Fruit fly (Drosophila melanogaster) S2 (cell line): Measurements from ENCODE around the gene CG17121.

Experiments used
- CG8478 ChIP-seq: fragments of >200 bp; optimal IDR thresholded peaks from 2 replicates; lab custom pipeline; 2018
- CTCF ChIP-seq, 2 experiments: fragments of >200 bp; optimal IDR thresholded peaks; 2 replicates each; lab custom pipeline; 2018

DNA sequence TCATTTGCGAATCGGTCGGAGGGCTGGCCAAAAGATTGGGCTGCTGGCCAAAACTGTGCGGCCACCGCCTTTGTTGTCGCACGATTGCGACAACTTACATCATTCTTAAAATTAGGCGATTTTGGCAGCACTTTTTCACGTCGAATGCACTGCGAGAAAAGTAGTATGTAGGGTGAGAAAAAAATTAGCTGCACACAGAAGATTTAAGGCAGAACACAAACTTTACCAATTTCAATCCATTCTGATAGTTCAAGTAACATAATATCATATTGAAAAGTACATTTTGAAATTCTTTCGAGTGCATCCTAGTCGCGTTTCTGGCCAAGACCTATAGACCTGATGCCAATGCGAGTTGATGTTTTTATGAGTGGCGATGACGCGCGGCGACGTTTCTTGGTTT lies 19.5 kb downstream of the CG17121 start:
- TF ChIP-seq CTCF (optimal IDR thresholded peaks at IDR 0.05; lab: Kevin White, UChicago): no peak
- TF ChIP-seq CG8478 (lab: Kevin White, UChicago): no peak
